Worm (Caenorhabditis elegans): ENCODE data around the gene maa-1.

The maa-1 gene

ce11 chrIII:11822407-11822806 lies at the start of gene maa-1:
Gene maa-1 (minus strand): TSS chrIII:11822526.
- TF ChIP-seq lin-13 (GFP tag; optimal IDR thresholded peaks at IDR 0.05) (no peak), mbf-1 (tag; optimal IDR thresholded peaks at IDR 0.05) (no peak), gmeb-1 (tag; optimal IDR thresholded peaks at IDR 0.05) (peak; percentile 9), crh-2 (tag; optimal IDR thresholded peaks at IDR 0.05) (peak; percentile 1), fos-1 (tag; optimal IDR thresholded peaks at IDR 0.05) (peak; percentile 42)

ce11 chrIII:11871617-11872016 lies 49.3 kb upstream of the maa-1 start:
- TF ChIP-seq Y55F3AM.14 (GFP tag; optimal IDR thresholded peaks at IDR 0.05) (no peak), skn-1 (tag; optimal IDR thresholded peaks at IDR 0.05) (no peak), sma-3 (GFP tag; optimal IDR thresholded peaks at IDR 0.05) (no peak), nhr-23 (tag; optimal IDR thresholded peaks at IDR 0.05) (no peak), lin-11 (tag; optimal IDR thresholded peaks at IDR 0.05) (no peak), elt-1 (tag; optimal IDR thresholded peaks at IDR 0.05) (no peak), sem-4 (tag; optimal IDR thresholded peaks at IDR 0.05) (no peak), alr-1 (tag; optimal IDR thresholded peaks at IDR 0.05) (no peak), R02D3.7 (tag; optimal IDR thresholded peaks at IDR 0.05) (no peak), gmeb-1 (tag; optimal IDR thresholded peaks at IDR 0.05) (no peak), unc-39 (tag; optimal IDR thresholded peaks at IDR 0.05) (no peak), elt-3 (tag; optimal IDR thresholded peaks at IDR 0.05) (no peak), nhr-6 (tag; optimal IDR thresholded peaks at IDR 0.05) (no peak), ama-1 (optimal IDR thresholded peaks at IDR 0.05) (no peak), ZK546.5 (tag; optimal IDR thresholded peaks at IDR 0.05) (no peak)

- TF ChIP-seq lsy-2 (tag; optimal IDR thresholded peaks at IDR 0.05) (peak; percentile 63 to 91), F13H6.1 (tag; optimal IDR thresholded peaks at IDR 0.05) (peak; percentile 91), Y55F3AM.14 (GFP tag; optimal IDR thresholded peaks at IDR 0.05) (peak; percentile 53), gmeb-1 (tag; optimal IDR thresholded peaks at IDR 0.05) (peak; percentile 76), sma-3 (GFP tag; optimal IDR thresholded peaks at IDR 0.05) (peak; percentile 79), egl-27 (tag; optimal IDR thresholded peaks at IDR 0.05) (peak; percentile 77), zag-1 (tag; optimal IDR thresholded peaks at IDR 0.05) (peak; percentile 67), lin-13 (GFP tag; optimal IDR thresholded peaks at IDR 0.05) (peak; percentile 92), mab-5 (tag; optimal IDR thresholded peaks at IDR 0.05) (peak; percentile 62), unc-39 (tag; optimal IDR thresholded peaks at IDR 0.05) (no peak), nhr-129 (tag; optimal IDR thresholded peaks at IDR 0.05) (peak; percentile 94), nhr-10 (tag; optimal IDR thresholded peaks at IDR 0.05) (peak; percentile 10), C34F6.9 (tag; optimal IDR thresholded peaks at IDR 0.05) (peak; percentile 94), sem-4 (tag; optimal IDR thresholded peaks at IDR 0.05) (peak; percentile 94), nhr-21 (tag; optimal IDR thresholded peaks at IDR 0.05) (peak; percentile 59), unc-62 (GFP tag; optimal IDR thresholded peaks at IDR 0.05) (no peak), mdl-1 (tag; optimal IDR thresholded peaks at IDR 0.05) (peak in 1 of 2 experiments; percentile 65), ceh-82 (tag; optimal IDR thresholded peaks at IDR 0.05) (peak; percentile 3), fos-1 (tag; optimal IDR thresholded peaks at IDR 0.05) (peak; percentile 83), crh-2 (tag; optimal IDR thresholded peaks at IDR 0.05) (peak; percentile 93), nhr-25 (tag; optimal IDR thresholded peaks at IDR 0.05) (no peak), ztf-4 (tag; optimal IDR thresholded peaks at IDR 0.05) (no peak), snpc-4 (tag; optimal IDR thresholded peaks at IDR 0.05) (peak; percentile 89), ama-1 (optimal IDR thresholded peaks at IDR 0.05) (no peak), peb-1 (tag; optimal IDR thresholded peaks at IDR 0.05) (no peak), nhr-6 (tag; optimal IDR thresholded peaks at IDR 0.05) (peak; percentile 29), skn-1 (tag; optimal IDR thresholded peaks at IDR 0.05) (peak; percentile 58), nhr-77 (tag; optimal IDR thresholded peaks at IDR 0.05) (no peak), unc-55 (GFP tag; optimal IDR thresholded peaks at IDR 0.05) (peak; percentile 89)
Observed at ce11 chrIII:11870009-11870408, 47.7 kb upstream of the maa-1 start.

- no peak for TF ChIP-seq mbf-1 (tag; optimal IDR thresholded peaks at IDR 0.05)
- no peak for TF ChIP-seq mdl-1 (tag; optimal IDR thresholded peaks at IDR 0.05)
- no peak for TF ChIP-seq sma-9 (GFP tag; optimal IDR thresholded peaks at IDR 0.05)
- TF ChIP-seq sma-9 (tag; optimal IDR thresholded peaks at IDR 0.05) = no peak
- no peak for TF ChIP-seq C34F6.9 (tag; optimal IDR thresholded peaks at IDR 0.05)
- no peak for TF ChIP-seq nhr-77 (tag; optimal IDR thresholded peaks at IDR 0.05)
- TF ChIP-seq R02D3.7 (tag; optimal IDR thresholded peaks at IDR 0.05) = no peak
- no peak for TF ChIP-seq peb-1 (tag; optimal IDR thresholded peaks at IDR 0.05)
Observed at ce11 chrIII:11869231-11869912, 47.0 kb upstream of the maa-1 start, which contains the start of gene taf-12. Gene taf-12 (minus strand): TSS chrIII:11869281.
